Fruit fly (Drosophila melanogaster): ENCODE data around the gene CG11634.
A peak's percentile ranks its signal among the peaks of the same experiment; 100 is the strongest.

DNA sequence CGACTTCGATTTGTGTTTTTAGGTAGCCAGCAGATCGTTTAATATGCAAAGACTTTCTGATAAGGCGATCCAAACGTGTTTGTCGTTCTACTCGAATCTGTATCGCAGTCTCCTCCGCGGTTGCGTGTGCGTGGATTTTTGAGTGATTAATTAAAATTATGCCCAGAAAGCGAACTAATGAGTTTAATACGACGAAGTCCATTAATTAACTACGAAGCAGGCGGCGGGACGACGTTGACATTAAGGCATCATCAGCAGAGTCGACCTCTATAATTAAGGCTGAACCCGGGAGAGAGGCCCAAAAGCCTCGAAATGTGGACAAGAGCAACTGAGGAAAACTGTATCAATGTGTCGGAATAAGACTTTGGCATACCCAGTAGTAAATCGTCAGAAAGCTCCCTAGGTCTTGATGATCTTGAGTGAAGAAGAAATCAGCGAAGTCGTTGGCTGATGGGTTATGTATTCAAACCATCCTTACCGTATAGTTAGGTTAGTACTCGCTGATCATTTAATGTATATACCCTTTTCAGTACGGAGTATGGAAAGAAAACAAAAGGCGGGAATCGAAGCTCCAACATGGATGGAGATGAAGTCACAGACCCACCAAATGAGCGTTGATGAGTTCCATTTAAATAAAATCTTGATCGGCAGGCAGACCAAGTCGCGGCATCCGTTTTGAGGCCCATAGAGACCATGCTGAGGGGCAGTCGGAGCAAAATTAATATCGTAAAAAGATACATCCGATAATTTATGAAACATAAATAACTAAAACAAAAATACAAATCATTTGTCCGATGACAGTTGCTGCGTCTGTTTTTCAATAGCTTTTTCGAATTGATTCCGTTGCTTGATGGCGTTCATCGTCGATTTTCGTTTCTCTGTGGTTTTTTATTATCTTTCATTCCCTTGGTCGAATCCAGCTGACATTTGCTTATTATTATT, 48.8 kb upstream of the CG11634 start:
- TF ChIP-seq Ets98B (GFP tag; IDR thresholded peaks at IDR 0.05): no peak
- TF ChIP-seq gl (tag; optimal IDR thresholded peaks at IDR 0.05): peak; percentile 38
- TF ChIP-seq EcR (GFP tag; optimal IDR thresholded peaks at IDR 0.05): peak; percentile 14
- TF ChIP-seq fd96Ca (GFP tag; IDR thresholded peaks at IDR 0.05): no peak
- TF ChIP-seq CG34367 (tag; optimal IDR thresholded peaks at IDR 0.05): peak; percentile 66
- peak; percentile 67 for TF ChIP-seq Pif1A (GFP tag; optimal IDR thresholded peaks at IDR 0.05)
- TF ChIP-seq D1 (tag; optimal IDR thresholded peaks at IDR 0.05): no peak
